Worm (Caenorhabditis elegans): Measurements from ENCODE around the gene F23A7.1.
"Not testable (repeated sequence)": the region's sequence is repeated elsewhere in the genome, so short reads cannot be mapped to it uniquely, and the experiment has no call there.

F23A7.1 gene

DNA sequence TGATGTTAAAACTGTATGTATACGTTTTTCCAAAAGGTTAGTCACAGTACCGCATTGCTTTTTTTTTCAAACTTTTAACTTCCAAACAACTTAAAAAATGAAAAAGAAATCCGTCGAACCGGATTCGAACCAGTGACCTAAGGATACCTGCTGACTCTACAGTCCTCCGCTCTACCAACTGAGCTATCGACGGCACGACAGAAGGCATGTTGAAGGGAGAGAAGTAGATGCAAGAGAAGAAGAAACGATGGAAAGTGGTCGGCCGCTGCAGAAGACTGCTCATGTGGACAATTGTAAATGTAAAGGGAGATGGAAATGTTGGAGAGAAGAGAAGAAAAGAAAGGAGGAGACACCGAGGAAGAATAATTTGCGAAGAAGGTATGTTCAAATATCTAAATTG is 7.5 kb upstream of the F23A7.1 start (continued):
- TF ChIP-seq ceh-34 (tag; optimal IDR thresholded peaks at IDR 0.05) (peak; percentile 73), ceh-14 (tag; optimal IDR thresholded peaks at IDR 0.05) (peak; percentile 61), C08G9.2 (tag; optimal IDR thresholded peaks at IDR 0.05) (peak; percentile 84), ceh-19 (GFP tag; optimal IDR thresholded peaks at IDR 0.05) (peak; percentile 89), K02D7.2 (tag; optimal IDR thresholded peaks at IDR 0.05) (peak; percentile 69), ceh-30 (tag; optimal IDR thresholded peaks at IDR 0.05) (peak; percentile 87), elt-4 (tag; optimal IDR thresholded peaks at IDR 0.05) (no peak), ttx-3 (tag; optimal IDR thresholded peaks at IDR 0.05) (peak; percentile 65), pat-9 (tag; optimal IDR thresholded peaks at IDR 0.05) (peak; percentile 82), odd-2 (tag; optimal IDR thresholded peaks at IDR 0.05) (no peak), che-1 (tag; optimal IDR thresholded peaks at IDR 0.05) (peak; percentile 82), T23F11.4 (GFP tag; optimal IDR thresholded peaks at IDR 0.05) (peak; percentile 82), F13H6.1 (tag; optimal IDR thresholded peaks at IDR 0.05) (peak; percentile 76), ref-2 (tag; optimal IDR thresholded peaks at IDR 0.05) (peak; percentile 86), hlh-15 (tag; optimal IDR thresholded peaks at IDR 0.05) (peak; percentile 61), sox-2 (GFP tag; IDR thresholded peaks at IDR 0.05) (peak; percentile 81), tbx-2 (tag; optimal IDR thresholded peaks at IDR 0.05) (peak; percentile 80), hlh-30 (tag; optimal IDR thresholded peaks at IDR 0.05; ENCODE audit: insufficient read depth) (peak; percentile 74), nfya-1 (tag; optimal IDR thresholded peaks at IDR 0.05) (peak; percentile 83), unc-55 (GFP tag; optimal IDR thresholded peaks at IDR 0.05) (peak; percentile 52), ceh-31 (tag; optimal IDR thresholded peaks at IDR 0.05) (peak; percentile 81), C38D4.7 (GFP tag; optimal IDR thresholded peaks at IDR 0.05) (peak; percentile 77), nhr-11 (tag; optimal IDR thresholded peaks at IDR 0.05) (no peak), zip-5 (tag; optimal IDR thresholded peaks at IDR 0.05) (peak; percentile 28), pax-1 (tag; optimal IDR thresholded peaks at IDR 0.05) (peak; percentile 18), syd-9 (tag; optimal IDR thresholded peaks at IDR 0.05) (peak; percentile 72), hlh-6 (tag; optimal IDR thresholded peaks at IDR 0.05) (peak; percentile 87), gmeb-2 (tag; optimal IDR thresholded peaks at IDR 0.05) (peak; percentile 85)

DNA sequence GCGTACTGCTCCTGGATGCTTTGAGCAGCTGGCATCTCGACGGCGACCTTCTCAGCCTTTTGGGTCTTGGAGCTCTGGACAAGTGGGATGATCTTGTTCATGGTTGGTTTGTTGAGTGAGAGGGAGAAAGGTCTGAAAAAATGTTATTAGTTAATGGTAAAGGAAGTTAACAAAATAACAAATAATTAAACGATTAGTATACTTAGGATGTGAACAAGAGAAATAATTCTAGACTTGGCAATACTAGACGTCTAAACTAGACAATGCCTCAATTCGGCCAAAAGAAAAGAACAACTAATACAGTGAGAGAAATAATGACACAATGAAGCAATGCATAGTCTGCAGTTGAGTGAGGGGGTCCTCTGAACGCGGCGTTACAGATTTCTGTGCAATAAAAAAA is 6.7 kb upstream of the F23A7.1 start, which contains the start of gene R11.4:
Gene R11.4 (minus strand): TSS at position 101 of the 400 bp plus-strand sequence.
- TF ChIP-seq rnt-1 (tag; optimal IDR thresholded peaks at IDR 0.05), result no peak
- no peak for TF ChIP-seq hlh-6 (tag; optimal IDR thresholded peaks at IDR 0.05)
- TF ChIP-seq ceh-45 (GFP tag; IDR thresholded peaks at IDR 0.05), result no peak
- no peak for TF ChIP-seq eyg-1 (tag; optimal IDR thresholded peaks at IDR 0.05)
- no peak for TF ChIP-seq fax-1 (tag; optimal IDR thresholded peaks at IDR 0.05)
- no peak for TF ChIP-seq ceh-31 (tag; optimal IDR thresholded peaks at IDR 0.05)
- no peak for TF ChIP-seq ref-2 (tag; optimal IDR thresholded peaks at IDR 0.05)
- TF ChIP-seq syd-9 (tag; optimal IDR thresholded peaks at IDR 0.05), result no peak
- TF ChIP-seq pax-1 (tag; optimal IDR thresholded peaks at IDR 0.05), result no peak
- no peak for TF ChIP-seq dve-1 (tag; optimal IDR thresholded peaks at IDR 0.05)
- no peak for TF ChIP-seq sdc-2 (tag; optimal IDR thresholded peaks at IDR 0.05)
- no peak for TF ChIP-seq sox-4 (tag; optimal IDR thresholded peaks at IDR 0.05)

- not testable (repeated sequence) for TF ChIP-seq hlh-15, ceh-48, ceh-24 (tag; optimal IDR thresholded peaks at IDR 0.05)
These were observed 4.9 kb upstream of the F23A7.1 start, which contains the start of gene F23A7.4 for ce11 chrX:16212306-16212705. TSS of gene F23A7.4 (plus strand) at chrX:16212606.

- not testable (repeated sequence) for TF ChIP-seq tbx-7 (tag; optimal IDR thresholded peaks at IDR 0.05); hlh-30 (tag; optimal IDR thresholded peaks at IDR 0.05; ENCODE audit: insufficient read depth); syd-9 (tag; optimal IDR thresholded peaks at IDR 0.05)
These were observed 4.1 kb upstream of the F23A7.1 start, which contains the start of gene F23A7.8 for ce11 chrX:16213073-16213472. TSS of gene F23A7.8 (plus strand) at chrX:16213373.

Data from whole organism, late embryonic.